Worm (Caenorhabditis elegans): ENCODE data around the gene C53A3.1.

- no peak for TF ChIP-seq mef-2 (tag; optimal IDR thresholded peaks at IDR 0.05)
- no peak for TF ChIP-seq ztf-4 (tag; optimal IDR thresholded peaks at IDR 0.05)
Observed at ce11 chrV:5765081-5765480, 5.0 kb upstream of the C53A3.1 start, which contains the start of gene pgph-2.

Measured in whole organism, L1 larva.